Worm (Caenorhabditis elegans) whole organism, L3 larva: ENCODE data around the gene jtr-1.

Source experiments
- R02D3.7 ChIP-seq: fragments of 150-350 bp; optimal IDR thresholded peaks from 2 replicates; lab custom pipeline; 2014; ENCODE audit warnings: missing biosample characterization, missing genetic modification characterization
- ZK546.5 ChIP-seq: sonication (generic microtip); optimal IDR thresholded peaks from 2 replicates; lab custom pipeline; 2017; ENCODE audit warnings: missing biosample characterization, missing genetic modification characterization
- ceh-16 ChIP-seq: sonication (generic microtip); optimal IDR thresholded peaks from 2 replicates; lab custom pipeline; 2017; ENCODE audit warnings: missing biosample characterization, missing genetic modification characterization
- ceh-28 ChIP-seq: fragments of 150-350 bp; optimal IDR thresholded peaks from 2 replicates; lab custom pipeline; 2014; ENCODE audit warnings: missing biosample characterization, missing genetic modification reagents, missing genetic modification characterization
- ceh-82 ChIP-seq: fragments of 150-350 bp; optimal IDR thresholded peaks from 2 replicates; lab custom pipeline; 2014; ENCODE audit warnings: missing biosample characterization, missing genetic modification characterization
- daf-12 ChIP-seq: fragments of 150-350 bp; optimal IDR thresholded peaks from 2 replicates; lab custom pipeline; 2014; ENCODE audit warnings: missing biosample characterization, missing genetic modification reagents, missing genetic modification characterization
- egl-27 ChIP-seq: sonication (generic microtip); optimal IDR thresholded peaks from 4 replicates; lab custom pipeline; 2017; ENCODE audit warnings: missing biosample characterization, missing genetic modification reagents, missing genetic modification characterization
- egl-5 ChIP-seq: fragments of 150-350 bp; optimal IDR thresholded peaks from 2 replicates; lab custom pipeline; 2017; ENCODE audit warnings: missing biosample characterization, missing genetic modification reagents, missing genetic modification characterization, inconsistent platforms
- elt-2 ChIP-seq: sonication (generic microtip); optimal IDR thresholded peaks from 2 replicates; lab custom pipeline; 2016; ENCODE audit warnings: missing genetic modification reagents, mild to moderate bottlenecking, missing genetic modification characterization, missing compliant biosample characterization
- elt-3 ChIP-seq, 3 experiments: fragments of 150-350 bp in 1 of 3; sonication (generic microtip) in 2 of 3; optimal IDR thresholded peaks; 2 replicates in 2 of 3; 4 replicates in 1 of 3; lab custom pipeline; 2014 to 2017; ENCODE audit warnings: missing biosample characterization in 3 of 3, missing genetic modification characterization in 3 of 3
- fkh-2 ChIP-seq: fragments of 150-350 bp; optimal IDR thresholded peaks from 2 replicates; lab custom pipeline; 2014; ENCODE audit warnings: missing biosample characterization, missing genetic modification reagents, missing genetic modification characterization
- jun-1 ChIP-seq: fragments of 150-350 bp; optimal IDR thresholded peaks from 2 replicates; lab custom pipeline; 2014; ENCODE audit warnings: missing biosample characterization, missing genetic modification reagents, missing genetic modification characterization
- lin-39 ChIP-seq: fragments of 150-350 bp; optimal IDR thresholded peaks from 2 replicates; lab custom pipeline; 2018; ENCODE audit warnings: missing biosample characterization, missing genetic modification reagents, missing genetic modification characterization
- mdl-1 ChIP-seq: fragments of 150-350 bp; optimal IDR thresholded peaks from 2 replicates; lab custom pipeline; 2014; ENCODE audit warnings: missing biosample characterization, missing genetic modification characterization
- mml-1 ChIP-seq: fragments of 150-350 bp; sonication (generic microtip); optimal IDR thresholded peaks from 3 replicates; lab custom pipeline; 2014; ENCODE audit warnings: missing biosample characterization, missing genetic modification characterization
- nfya-1 ChIP-seq: sonication (generic microtip); optimal IDR thresholded peaks from 2 replicates; lab custom pipeline; 2017; ENCODE audit warnings: missing genetic modification characterization, mild to moderate bottlenecking, missing compliant biosample characterization, antibody characterized with exemption, moderate library complexity; ENCODE audit not compliant: insufficient read depth
- nhr-23 ChIP-seq: fragments of 150-350 bp; optimal IDR thresholded peaks from 2 replicates; lab custom pipeline; 2014; ENCODE audit warnings: missing biosample characterization, missing genetic modification reagents, missing genetic modification characterization
- nhr-25 ChIP-seq: sonication (generic microtip); optimal IDR thresholded peaks from 2 replicates; lab custom pipeline; 2017; ENCODE audit warnings: missing biosample characterization, missing genetic modification characterization
- nhr-28 ChIP-seq: fragments of 150-350 bp; optimal IDR thresholded peaks from 2 replicates; lab custom pipeline; 2014; ENCODE audit warnings: missing biosample characterization, missing genetic modification characterization
- nhr-43 ChIP-seq: sonication (generic microtip); optimal IDR thresholded peaks from 2 replicates; lab custom pipeline; 2016; ENCODE audit warnings: mild to moderate bottlenecking, missing genetic modification characterization, missing compliant biosample characterization; ENCODE audit not compliant: poor library complexity, severe bottlenecking
- nhr-76 ChIP-seq: fragments of 150-350 bp; sonication (generic microtip); optimal IDR thresholded peaks from 5 replicates; lab custom pipeline; 2014; ENCODE audit warnings: missing biosample characterization, missing genetic modification characterization
- nhr-77 ChIP-seq: fragments of 150-350 bp; optimal IDR thresholded peaks from 2 replicates; lab custom pipeline; 2014; ENCODE audit warnings: missing biosample characterization, missing genetic modification characterization
- pha-4 ChIP-seq: fragments of 150-350 bp; optimal IDR thresholded peaks from 2 replicates; lab custom pipeline; 2014; ENCODE audit warnings: missing biosample characterization, missing genetic modification reagents, missing genetic modification characterization
- sea-2 ChIP-seq: fragments of 150-350 bp; sonication (generic microtip); optimal IDR thresholded peaks from 4 replicates; lab custom pipeline; 2014; ENCODE audit warnings: missing biosample characterization, missing genetic modification reagents, missing genetic modification characterization
- skn-1 ChIP-seq: fragments of 150-350 bp; optimal IDR thresholded peaks from 2 replicates; lab custom pipeline; 2014; ENCODE audit warnings: missing biosample characterization, missing genetic modification characterization
- snpc-4 ChIP-seq: fragments of 150-350 bp; optimal IDR thresholded peaks from 2 replicates; lab custom pipeline; 2014; ENCODE audit warnings: missing biosample characterization, missing genetic modification characterization
- tbx-2 ChIP-seq: sonication (generic microtip); optimal IDR thresholded peaks from 2 replicates; lab custom pipeline; 2016; ENCODE audit warnings: mild to moderate bottlenecking, missing genetic modification characterization, missing compliant biosample characterization
- unc-62 ChIP-seq: fragments of 150-350 bp; sonication (generic microtip); optimal IDR thresholded peaks from 4 replicates; lab custom pipeline; 2014; ENCODE audit warnings: missing biosample characterization, missing genetic modification reagents, missing genetic modification characterization
- ztf-11 ChIP-seq: fragments of 150-350 bp; optimal IDR thresholded peaks from 2 replicates; lab custom pipeline; 2014; ENCODE audit warnings: missing biosample characterization, missing genetic modification characterization

jtr-1 gene

ce11 chrIV:1405780-1406179 lies 14.9 kb upstream of the jtr-1 start:
- TF ChIP-seq ztf-11 (tag; lab: Kevin White, UChicago) (no peak), egl-27 (no peak), elt-2 (tag; lab: Kevin White, UChicago) (peak; percentile 47), daf-12 (tag; lab: Kevin White, UChicago) (no peak), sea-2 (GFP tag; lab: Kevin White, UChicago) (no peak), pha-4 (tag; lab: Kevin White, UChicago) (no peak), elt-3 (tag; optimal IDR thresholded peaks at IDR 0.05; lab: Kevin White, UChicago) (peak in 1 of 3 experiments; percentile 79), snpc-4 (tag; lab: Kevin White, UChicago) (no peak), nhr-43 (no peak)

- TF ChIP-seq nhr-43 (no peak), unc-62 (GFP tag; lab: Kevin White, UChicago) (no peak)
These were observed 14.5 kb upstream of the jtr-1 start, which contains the start of gene spp-31 for ce11 chrIV:1406267-1406666. spp-31 (plus strand) TSS chrIV:1406567.

- no peak for TF ChIP-seq ceh-28 (tag; lab: Kevin White, UChicago)
- no peak for TF ChIP-seq mml-1 (tag; lab: Kevin White, UChicago)
- no peak for TF ChIP-seq ceh-16 (tag; lab: Kevin White, UChicago)
- no peak for TF ChIP-seq pha-4 (tag; lab: Kevin White, UChicago)
- no peak for TF ChIP-seq ceh-82 (tag; lab: Kevin White, UChicago)
- no peak for TF ChIP-seq nhr-23 (tag; lab: Kevin White, UChicago)
- TF ChIP-seq nhr-25 (tag; lab: Kevin White, UChicago): no peak
- TF ChIP-seq nhr-76 (tag; lab: Kevin White, UChicago): no peak
- TF ChIP-seq tbx-2 (tag; lab: Kevin White, UChicago): no peak
- TF ChIP-seq nhr-28 (tag; lab: Kevin White, UChicago): no peak
- no peak for TF ChIP-seq elt-3 (tag; optimal IDR thresholded peaks at IDR 0.05; lab: Kevin White, UChicago)
- TF ChIP-seq nhr-43: no peak
- TF ChIP-seq skn-1 (tag; lab: Kevin White, UChicago): no peak
- TF ChIP-seq nhr-77 (tag; lab: Kevin White, UChicago): no peak
- no peak for TF ChIP-seq fkh-2 (tag; lab: Kevin White, UChicago)
- TF ChIP-seq nfya-1 (tag; lab: Kevin White, UChicago): no peak
- no peak for TF ChIP-seq ZK546.5 (tag; lab: Kevin White, UChicago)
- no peak for TF ChIP-seq egl-5 (tag; lab: Kevin White, UChicago)
These were observed 13.7 kb upstream of the jtr-1 start for ce11 chrIV:1407049-1407448.

ce11 chrIV:1407507-1407906 lies 13.2 kb upstream of the jtr-1 start:
- TF ChIP-seq lin-39 (tag; lab: Kevin White, UChicago) (no peak), ceh-28 (tag; lab: Kevin White, UChicago) (peak; percentile 71)

- TF ChIP-seq daf-12 (tag; lab: Kevin White, UChicago) (no peak), ceh-28 (tag; lab: Kevin White, UChicago) (peak; percentile 98), jun-1 (tag; lab: Kevin White, UChicago) (no peak), skn-1 (tag; lab: Kevin White, UChicago) (no peak), mml-1 (tag; lab: Kevin White, UChicago) (no peak), mdl-1 (tag; lab: Kevin White, UChicago) (no peak), nhr-77 (tag; lab: Kevin White, UChicago) (no peak), elt-3 (tag; optimal IDR thresholded peaks at IDR 0.05; lab: Kevin White, UChicago) (no peak)
- TF ChIP-seq, all 47 proteins: peak for 1
These were observed 12.6 kb upstream of the jtr-1 start for ce11 chrIV:1408137-1408536.

- TF ChIP-seq R02D3.7 (tag; lab: Kevin White, UChicago) (no peak), nhr-23 (tag; lab: Kevin White, UChicago) (no peak), ceh-28 (tag; lab: Kevin White, UChicago) (peak; percentile 93)
These were observed 12.0 kb upstream of the jtr-1 start for ce11 chrIV:1408718-1409117.
